Worm (Caenorhabditis elegans) whole organism, young adult: ENCODE data around the gene Y57A10C.8.

Source experiments
- B0261.1 ChIP-seq: sonication (generic microtip); optimal IDR thresholded peaks from 2 replicates; lab custom pipeline; 2016; ENCODE audit warnings: mild to moderate bottlenecking, missing genetic modification characterization, moderate library complexity, missing compliant biosample characterization
- C17E4.6 ChIP-seq: fragments of 200-800 bp; sonication (Bioruptor generic); IDR thresholded peaks from 2 replicates; pipeline ENCODE4 v1.3.6; 2022; ENCODE audit warnings: missing genetic modification reagents, missing genetic modification characterization, missing compliant biosample characterization
- F10E7.11 ChIP-seq: sonication (generic microtip); optimal IDR thresholded peaks from 2 replicates; lab custom pipeline; 2017; ENCODE audit warnings: mild to moderate bottlenecking, missing genetic modification characterization, moderate library complexity, missing compliant biosample characterization
- F52B5.7 ChIP-seq: sonication (generic microtip); optimal IDR thresholded peaks from 2 replicates; lab custom pipeline; 2016; ENCODE audit warnings: mild to moderate bottlenecking, missing genetic modification characterization, missing compliant biosample characterization
- F55B11.4 ChIP-seq: sonication (generic microtip); optimal IDR thresholded peaks from 2 replicates; lab custom pipeline; 2016; ENCODE audit warnings: missing compliant biosample characterization, missing genetic modification characterization, borderline replicate concordance; ENCODE audit not compliant: insufficient read depth
- Y56A3A.18 ChIP-seq: fragments of 200-800 bp; sonication (Bioruptor generic); IDR thresholded peaks from 2 replicates; pipeline ENCODE4 v1.3.6; 2022; ENCODE audit warnings: missing genetic modification reagents, missing genetic modification characterization, missing compliant biosample characterization
- Y95B8A.8 ChIP-seq: fragments of 200-800 bp; sonication (Bioruptor generic); IDR thresholded peaks from 2 replicates; pipeline ENCODE4 v1.3.6; 2022; ENCODE audit warnings: missing genetic modification reagents, missing genetic modification characterization, missing compliant biosample characterization
- aptf-3 ChIP-seq: fragments of 200-800 bp; sonication (Bioruptor generic); IDR thresholded peaks from 2 replicates; pipeline ENCODE4 v1.3.6; 2022; ENCODE audit warnings: missing genetic modification characterization, missing compliant biosample characterization
- atf-7 ChIP-seq: sonication (generic microtip); optimal IDR thresholded peaks from 2 replicates; lab custom pipeline; 2017; ENCODE audit warnings: mild to moderate bottlenecking, missing genetic modification characterization, missing compliant biosample characterization
- attf-3 ChIP-seq: fragments of 200-800 bp; sonication (Bioruptor generic); conservative IDR thresholded peaks from 2 replicates; pipeline ENCODE4 v1.3.6; 2022; ENCODE audit warnings: missing genetic modification reagents, missing genetic modification characterization, missing compliant biosample characterization
- bed-1 ChIP-seq: fragments of 200-800 bp; sonication (Bioruptor generic); IDR thresholded peaks from 2 replicates; pipeline ENCODE4 v1.3.6; 2022; ENCODE audit warnings: missing genetic modification reagents, missing genetic modification characterization, missing compliant biosample characterization
- cebp-1 ChIP-seq, 2 experiments: fragments of 200-800 bp in 1 of 2; sonication (Bioruptor generic) in 1 of 2; sonication (generic microtip) in 1 of 2; IDR thresholded peaks in 1 of 2; optimal IDR thresholded peaks in 1 of 2; 2 replicates each; pipeline versions ENCODE4 v1.3.6 to Lab custom; 2017 to 2022; ENCODE audit warnings: missing compliant biosample characterization in 2 of 2, missing genetic modification characterization in 2 of 2, mild to moderate bottlenecking in 1 of 2, missing genetic modification reagents in 1 of 2, moderate library complexity in 1 of 2
- ceh-58 ChIP-seq: fragments of 200-800 bp; sonication (Bioruptor generic); IDR thresholded peaks from 2 replicates; pipeline ENCODE4 v1.3.6; 2022; ENCODE audit warnings: missing genetic modification characterization, missing compliant biosample characterization
- chd-7 ChIP-seq: sonication (generic microtip); optimal IDR thresholded peaks from 2 replicates; lab custom pipeline; 2016; ENCODE audit warnings: mild to moderate bottlenecking, missing genetic modification characterization, moderate library complexity, missing compliant biosample characterization
- dpl-1 ChIP-seq: fragments of 150-350 bp; optimal IDR thresholded peaks from 2 replicates; lab custom pipeline; 2014; ENCODE audit warnings: missing biosample characterization, missing genetic modification reagents, missing genetic modification characterization
- efl-1 ChIP-seq: fragments of 150-350 bp; optimal IDR thresholded peaks from 2 replicates; lab custom pipeline; 2014; ENCODE audit warnings: missing biosample characterization, missing genetic modification reagents, missing genetic modification characterization
- egl-44 ChIP-seq: fragments of 200-800 bp; sonication (Bioruptor generic); IDR thresholded peaks from 2 replicates; pipeline ENCODE4 v1.3.6; 2022; ENCODE audit warnings: missing genetic modification reagents, missing genetic modification characterization, missing compliant biosample characterization
- egrh-3 ChIP-seq: fragments of 200-800 bp; sonication (Bioruptor generic); IDR thresholded peaks from 2 replicates; pipeline ENCODE4 v1.3.6; 2022; ENCODE audit warnings: missing genetic modification reagents, missing genetic modification characterization, missing compliant biosample characterization
- ekl-4 ChIP-seq: fragments of 200-800 bp; sonication (Bioruptor generic); IDR thresholded peaks from 2 replicates; pipeline ENCODE4 v1.3.6; 2022; ENCODE audit warnings: missing genetic modification reagents, missing genetic modification characterization, missing compliant biosample characterization
- fkh-3 ChIP-seq: sonication (generic microtip); optimal IDR thresholded peaks from 2 replicates; lab custom pipeline; 2016; ENCODE audit warnings: mild to moderate bottlenecking, missing genetic modification characterization, missing compliant biosample characterization
- him-1 ChIP-seq: sonication (generic microtip); optimal IDR thresholded peaks from 2 replicates; lab custom pipeline; 2016; ENCODE audit warnings: missing genotype, missing genetic modification reagents, missing genetic modification characterization, missing compliant biosample characterization
- hlh-12 ChIP-seq: sonication (generic microtip); optimal IDR thresholded peaks from 2 replicates; lab custom pipeline; 2016; ENCODE audit warnings: missing genetic modification characterization, missing compliant biosample characterization
- hmg-1.2 ChIP-seq: fragments of 200-800 bp; sonication (Bioruptor generic); IDR thresholded peaks from 2 replicates; pipeline ENCODE4 v1.3.6; 2022; ENCODE audit warnings: missing genetic modification reagents, missing genetic modification characterization, missing compliant biosample characterization
- hmg-20 ChIP-seq: fragments of 200-800 bp; sonication (Bioruptor generic); IDR thresholded peaks from 2 replicates; pipeline ENCODE4 v1.3.6; 2022; ENCODE audit warnings: missing genetic modification reagents, missing genetic modification characterization, missing compliant biosample characterization
- let-607 ChIP-seq, 2 experiments: fragments of 200-800 bp in 1 of 2; sonication (Bioruptor generic) in 1 of 2; sonication (generic microtip) in 1 of 2; optimal IDR thresholded peaks; 2 replicates each; lab custom pipeline; 2016 to 2018; ENCODE audit warnings: mild to moderate bottlenecking in 2 of 2, missing compliant biosample characterization in 2 of 2, missing genetic modification characterization in 2 of 2, moderate library complexity in 2 of 2, missing genotype in 1 of 2
- lin-26 ChIP-seq: fragments of 200-800 bp; sonication (Bioruptor generic); IDR thresholded peaks from 2 replicates; pipeline ENCODE4 v1.3.6; 2022; ENCODE audit warnings: missing genetic modification reagents, missing genetic modification characterization, missing compliant biosample characterization
- lin-40 ChIP-seq: sonication (generic microtip); optimal IDR thresholded peaks from 2 replicates; lab custom pipeline; 2016; ENCODE audit warnings: missing genetic modification characterization, mild to moderate bottlenecking, missing compliant biosample characterization, missing genotype, missing genetic modification reagents
- lir-1 ChIP-seq: fragments of 200-800 bp; sonication (Bioruptor generic); conservative IDR thresholded peaks from 2 replicates; pipeline ENCODE4 v1.3.6; 2022; ENCODE audit warnings: missing genetic modification reagents, missing genetic modification characterization, missing compliant biosample characterization
- madf-10 ChIP-seq: sonication (generic microtip); optimal IDR thresholded peaks from 2 replicates; lab custom pipeline; 2016; ENCODE audit warnings: mild to moderate bottlenecking, missing genetic modification characterization, missing compliant biosample characterization
- madf-3 ChIP-seq: fragments of 200-800 bp; sonication (Bioruptor generic); IDR thresholded peaks from 2 replicates; pipeline ENCODE4 v1.3.6; 2022; ENCODE audit warnings: missing genetic modification reagents, missing genetic modification characterization, missing compliant biosample characterization
- mcd-1 ChIP-seq: fragments of 200-800 bp; sonication (Bioruptor generic); IDR thresholded peaks from 2 replicates; pipeline ENCODE4 v1.3.6; 2022; ENCODE audit warnings: missing genetic modification reagents, missing genetic modification characterization, missing compliant biosample characterization
- mes-4 ChIP-seq: sonication (generic microtip); optimal IDR thresholded peaks from 2 replicates; lab custom pipeline; 2016; ENCODE audit warnings: missing genotype, missing genetic modification characterization, missing compliant biosample characterization
- nhr-120 ChIP-seq: fragments of 200-800 bp; sonication (Bioruptor generic); IDR thresholded peaks from 2 replicates; pipeline ENCODE4 v1.3.6; 2022; ENCODE audit warnings: missing genetic modification characterization, missing compliant biosample characterization
- nhr-179 ChIP-seq: sonication (generic microtip); optimal IDR thresholded peaks from 2 replicates; lab custom pipeline; 2016; ENCODE audit warnings: mild to moderate bottlenecking, missing genetic modification characterization, missing compliant biosample characterization
- nhr-27 ChIP-seq: fragments of 200-800 bp; sonication (Bioruptor generic); optimal IDR thresholded peaks from 2 replicates; lab custom pipeline; 2018; ENCODE audit warnings: mild to moderate bottlenecking, missing genetic modification characterization, moderate library complexity, missing compliant biosample characterization
- rpc-1 ChIP-seq, 2 experiments: fragments of 150-350 bp in 1 of 2; sonication (generic microtip) in 1 of 2; optimal IDR thresholded peaks; 2 replicates each; lab custom pipeline; 2014 to 2018; ENCODE audit warnings: missing biosample characterization in 1 of 2, missing genetic modification characterization in 1 of 2, missing genetic modification reagents in 1 of 2, missing genotype in 1 of 2
- snpc-1.3 ChIP-seq: sonication (generic microtip); optimal IDR thresholded peaks from 2 replicates; lab custom pipeline; 2017; ENCODE audit warnings: missing genetic modification characterization, mild to moderate bottlenecking, missing compliant biosample characterization, antibody characterized with exemption, moderate library complexity, missing genotype, missing genetic modification reagents; ENCODE audit not compliant: insufficient read depth
- sptf-2 ChIP-seq: fragments of 200-800 bp; sonication (Bioruptor generic); optimal IDR thresholded peaks from 2 replicates; lab custom pipeline; 2018; ENCODE audit warnings: mild to moderate bottlenecking, missing genetic modification characterization, missing compliant biosample characterization
- tbx-9 ChIP-seq: sonication (generic microtip); optimal IDR thresholded peaks from 2 replicates; lab custom pipeline; 2016; ENCODE audit warnings: borderline replicate concordance, missing genetic modification characterization, inconsistent platforms, missing compliant biosample characterization
- unc-130 ChIP-seq: sonication (generic microtip); optimal IDR thresholded peaks from 2 replicates; lab custom pipeline; 2016; ENCODE audit warnings: missing genetic modification reagents, missing genetic modification characterization, missing compliant biosample characterization
- unc-62 ChIP-seq: fragments of 150-350 bp; optimal IDR thresholded peaks from 2 replicates; lab custom pipeline; 2014; ENCODE audit warnings: missing biosample characterization, missing genetic modification reagents, missing genetic modification characterization
- zfh-2 ChIP-seq: fragments of 200-800 bp; sonication (Bioruptor generic); conservative IDR thresholded peaks from 2 replicates; pipeline ENCODE4 v1.3.6; 2022; ENCODE audit warnings: missing genetic modification reagents, missing genetic modification characterization, missing compliant biosample characterization
- zim-3 ChIP-seq: sonication (generic microtip); optimal IDR thresholded peaks from 2 replicates; lab custom pipeline; 2017; ENCODE audit warnings: mild to moderate bottlenecking, missing genetic modification characterization, moderate library complexity, missing compliant biosample characterization
- ztf-18 ChIP-seq: sonication (generic microtip); optimal IDR thresholded peaks from 2 replicates; lab custom pipeline; 2016; ENCODE audit warnings: missing genotype, mild to moderate bottlenecking, missing genetic modification characterization, missing compliant biosample characterization
- ztf-3 ChIP-seq: fragments of 200-800 bp; sonication (Bioruptor generic); optimal IDR thresholded peaks from 2 replicates; lab custom pipeline; 2018; ENCODE audit warnings: mild to moderate bottlenecking, missing genetic modification characterization, missing compliant biosample characterization

Y57A10C.8 gene

DNA sequence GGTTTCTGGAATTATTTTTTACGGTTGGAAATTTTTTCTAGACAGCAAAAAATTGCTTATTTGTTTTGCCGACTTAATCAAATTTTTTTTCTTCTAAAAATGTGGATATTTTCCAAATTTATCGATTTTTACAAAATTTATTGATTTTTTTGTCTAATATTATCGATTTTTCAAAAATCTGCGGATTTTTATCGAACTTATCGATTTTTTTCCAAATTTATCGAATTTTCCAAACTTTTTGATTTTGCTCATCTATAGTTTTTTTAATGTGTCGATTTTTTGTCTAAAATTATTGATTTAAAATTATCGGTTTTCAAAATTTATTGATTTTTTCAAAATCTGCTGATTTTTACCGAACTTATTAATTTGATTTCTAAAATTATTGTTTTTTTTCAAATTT is 35.5 kb downstream of the Y57A10C.8 start:
- TF ChIP-seq efl-1 (GFP tag; lab: Kevin White, UChicago) (no peak), hmg-20 (GFP tag; lab: Robert Waterston, UW) (no peak), C17E4.6 (GFP tag; lab: Robert Waterston, UW) (no peak), dpl-1 (GFP tag; lab: Kevin White, UChicago) (no peak), lin-26 (GFP tag; lab: Robert Waterston, UW) (no peak), bed-1 (GFP tag; lab: Robert Waterston, UW) (no peak), madf-3 (no peak), let-607 (tag; optimal IDR thresholded peaks at IDR 0.05; lab: Kevin White, UChicago) (no peak), nhr-27 (tag; lab: Kevin White, UChicago) (no peak), sptf-2 (GFP tag; lab: Kevin White, UChicago) (no peak), snpc-1.3 (tag; lab: Kevin White, UChicago) (no peak), F55B11.4 (tag; lab: Kevin White, UChicago) (no peak), rpc-1 (optimal IDR thresholded peaks at IDR 0.05; lab: Kevin White, UChicago) (no peak), rpc-1 (tag; optimal IDR thresholded peaks at IDR 0.05; lab: Kevin White, UChicago) (no peak), ztf-18 (no peak), madf-10 (tag; lab: Kevin White, UChicago) (no peak), mcd-1 (no peak)

DNA sequence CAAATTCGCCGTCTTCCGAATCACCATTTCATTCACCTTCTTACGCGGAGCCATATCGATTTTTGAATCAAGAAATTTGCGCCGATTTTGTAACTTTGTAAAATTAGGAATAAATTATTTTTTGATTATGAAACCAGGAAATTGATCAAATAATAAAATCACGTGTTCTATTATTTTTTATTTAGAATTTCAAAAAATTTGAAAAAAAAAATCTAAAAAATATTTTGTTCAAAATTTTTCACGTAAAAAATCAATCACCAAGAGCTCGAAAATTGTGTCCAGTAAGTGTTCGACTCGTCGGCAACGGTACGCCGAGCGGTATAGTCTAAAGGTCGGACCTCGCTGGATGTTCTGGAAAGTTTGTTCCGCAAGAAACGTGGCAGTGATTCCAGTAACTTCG is 36.0 kb downstream of the Y57A10C.8 start, which contains the start of gene Y57A10B.7:
Gene Y57A10B.7, minus strand, starts transcription at position 101 of the 400 bp plus-strand sequence.
- TF ChIP-seq nhr-27 (tag; lab: Kevin White, UChicago): no peak
- no peak for TF ChIP-seq atf-7 (tag; lab: Kevin White, UChicago)
- no peak for TF ChIP-seq F10E7.11 (tag; lab: Kevin White, UChicago)
- no peak for TF ChIP-seq chd-7 (tag; lab: Kevin White, UChicago)
- no peak for TF ChIP-seq him-1 (tag; lab: Kevin White, UChicago)
- TF ChIP-seq egrh-3: no peak
- no peak for TF ChIP-seq hmg-20 (GFP tag; lab: Robert Waterston, UW)
- TF ChIP-seq efl-1 (GFP tag; lab: Kevin White, UChicago): no peak
- no peak for TF ChIP-seq sptf-2 (GFP tag; lab: Kevin White, UChicago)
- TF ChIP-seq unc-130 (GFP tag; lab: Kevin White, UChicago): no peak
- no peak for TF ChIP-seq ztf-3
- no peak for TF ChIP-seq mes-4
- no peak for TF ChIP-seq fkh-3 (tag; lab: Kevin White, UChicago)
- no peak for TF ChIP-seq hlh-12
- TF ChIP-seq Y56A3A.18 (GFP tag; lab: Robert Waterston, UW): no peak
- no peak for TF ChIP-seq lir-1 (GFP tag; lab: Robert Waterston, UW)

DNA sequence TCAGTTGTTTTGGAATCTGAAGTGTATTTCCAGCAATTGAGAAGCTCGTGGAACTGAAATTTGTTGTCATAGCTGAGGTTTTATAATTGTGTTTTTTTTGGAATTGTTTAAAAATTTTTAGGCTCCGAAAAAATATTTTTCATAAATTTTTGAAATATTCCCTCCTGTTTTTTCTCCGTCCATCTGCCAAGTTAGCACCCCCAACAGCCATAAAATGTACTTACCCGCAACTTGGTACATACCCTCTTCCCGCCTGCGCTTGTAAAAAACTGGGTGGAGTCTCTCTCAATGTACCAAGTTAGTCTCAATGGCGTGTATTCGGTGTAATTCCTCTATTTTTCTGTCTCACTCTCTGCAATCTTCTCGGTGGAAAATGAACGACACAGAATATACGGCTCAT is 39.9 kb downstream of the Y57A10C.8 start, which contains the start of gene Y57A10B.6:
Gene Y57A10B.6, plus strand, starts transcription at position 301 of the 400 bp plus-strand sequence.
- TF ChIP-seq zfh-2 (GFP tag; lab: Robert Waterston, UW) (no peak), ceh-58 (GFP tag; lab: Robert Waterston, UW) (no peak), egl-44 (GFP tag; lab: Robert Waterston, UW) (no peak), lin-40 (no peak), tbx-9 (tag; lab: Kevin White, UChicago) (no peak), mes-4 (no peak), zim-3 (no peak), egrh-3 (no peak), F52B5.7 (tag; lab: Kevin White, UChicago) (no peak), ekl-4 (no peak), attf-3 (no peak), hmg-1.2 (GFP tag; lab: Robert Waterston, UW) (no peak), Y95B8A.8 (GFP tag; lab: Robert Waterston, UW) (no peak), B0261.1 (no peak), nhr-179 (tag; lab: Kevin White, UChicago) (no peak), nhr-120 (no peak), unc-62 (no peak), aptf-3 (no peak), cebp-1 (GFP tag; IDR thresholded peaks at IDR 0.05; lab: Robert Waterston, UW) (no peak), cebp-1 (tag; optimal IDR thresholded peaks at IDR 0.05; lab: Kevin White, UChicago) (no peak), sptf-2 (GFP tag; lab: Kevin White, UChicago) (no peak)
